Fruit fly (Drosophila melanogaster) whole organism, embryonic: ENCODE results near the gene CG7029.

Experiments used
- Antp ChIP-seq: fragments of 200-800 bp; sonication (Bioruptor generic); optimal IDR thresholded peaks from 3 replicates; lab custom pipeline; 2016; ENCODE audit warnings: missing biosample characterization, missing genetic modification characterization
- Atf6 ChIP-seq: fragments of 200-800 bp; sonication (Bioruptor generic); IDR thresholded peaks from 2 replicates; pipeline ENCODE4 v1.3.6; 2022; ENCODE audit warnings: missing biosample characterization, missing genetic modification characterization
- CG13624 ChIP-seq: fragments of 200-800 bp; sonication (Bioruptor generic); optimal IDR thresholded peaks from 2 replicates; lab custom pipeline; 2016; ENCODE audit warnings: missing biosample characterization, missing genetic modification characterization
- CG15073 ChIP-seq: fragments of 200-800 bp; sonication (Bioruptor generic); optimal IDR thresholded peaks from 2 replicates; lab custom pipeline; 2016; ENCODE audit warnings: missing biosample characterization, missing genetic modification characterization
- CG1792 ChIP-seq: fragments of 200-800 bp; sonication (Bioruptor generic); optimal IDR thresholded peaks from 2 replicates; lab custom pipeline; 2016; ENCODE audit warnings: missing biosample characterization, missing genetic modification characterization
- CG1832 ChIP-seq: fragments of 200-800 bp; sonication (Bioruptor generic); optimal IDR thresholded peaks from 2 replicates; lab custom pipeline; 2017; ENCODE audit warnings: missing biosample characterization, mild to moderate bottlenecking, missing genetic modification characterization, inconsistent platforms
- CG2199 ChIP-seq: fragments of 200-800 bp; sonication (Bioruptor generic); IDR thresholded peaks from 3 replicates; pipeline ENCODE4 v1.3.6; 2022; ENCODE audit warnings: missing biosample characterization, missing genetic modification characterization
- CG31224 ChIP-seq: fragments of 200-800 bp; sonication (Bioruptor generic); IDR thresholded peaks from 2 replicates; pipeline ENCODE4 v1.3.6; 2022; ENCODE audit warnings: missing biosample characterization, missing genetic modification characterization
- CG3281 ChIP-seq: fragments of 200-800 bp; sonication (Bioruptor generic); optimal IDR thresholded peaks from 3 replicates; lab custom pipeline; 2017; ENCODE audit warnings: missing biosample characterization, mild to moderate bottlenecking, missing genetic modification characterization
- CG33557 ChIP-seq: fragments of 200-800 bp; sonication (Bioruptor generic); optimal IDR thresholded peaks from 2 replicates; lab custom pipeline; 2019; ENCODE audit warnings: missing biosample characterization, mild to moderate bottlenecking, missing genetic modification characterization, moderate library complexity
- CG34422 ChIP-seq: fragments of 200-800 bp; sonication (Bioruptor generic); IDR thresholded peaks from 3 replicates; pipeline ENCODE4 v1.3.6; 2022; ENCODE audit warnings: missing biosample characterization, missing genetic modification characterization
- CG42726 ChIP-seq: fragments of 200-800 bp; sonication (Bioruptor generic); IDR thresholded peaks from 2 replicates; pipeline ENCODE4 v1.3.6; 2022; ENCODE audit warnings: missing biosample characterization, missing genetic modification characterization; ENCODE audit not compliant: partially characterized antibody
- CG4404 ChIP-seq: fragments of 200-800 bp; sonication (Bioruptor generic); IDR thresholded peaks from 2 replicates; pipeline ENCODE4 v1.3.6; 2022; ENCODE audit warnings: missing biosample characterization, missing genetic modification characterization
- CG5953 ChIP-seq: fragments of 200-800 bp; sonication (Bioruptor generic); IDR thresholded peaks from 2 replicates; pipeline ENCODE4 v1.3.6; 2022; ENCODE audit warnings: missing biosample characterization, missing genetic modification characterization
- CG6254 ChIP-seq: fragments of 200-800 bp; sonication (Bioruptor generic); optimal IDR thresholded peaks from 3 replicates; lab custom pipeline; 2017; ENCODE audit warnings: mild to moderate bottlenecking, missing biosample characterization, missing genetic modification reagents, missing genetic modification characterization
- CG9876 ChIP-seq: fragments of 200-800 bp; sonication (Bioruptor generic); optimal IDR thresholded peaks from 2 replicates; lab custom pipeline; 2016; ENCODE audit warnings: missing biosample characterization, missing genetic modification characterization
- CTCF ChIP-seq: fragments of 200-800 bp; sonication (Bioruptor generic); optimal IDR thresholded peaks from 2 replicates; lab custom pipeline; 2017; ENCODE audit warnings: missing biosample characterization, mild to moderate bottlenecking, missing genetic modification characterization, moderate library complexity
- Chrac-16 ChIP-seq: fragments of 200-800 bp; sonication (Bioruptor generic); optimal IDR thresholded peaks from 3 replicates; lab custom pipeline; 2016; ENCODE audit warnings: missing biosample characterization, missing genetic modification characterization
- Dip3 ChIP-seq: fragments of 200-800 bp; sonication (Bioruptor generic); optimal IDR thresholded peaks from 3 replicates; lab custom pipeline; 2016; ENCODE audit warnings: missing biosample characterization, missing genetic modification characterization
- Dp ChIP-seq: fragments of 200-800 bp; sonication (Bioruptor generic); optimal IDR thresholded peaks from 2 replicates; lab custom pipeline; 2018; ENCODE audit warnings: missing biosample characterization, mild to moderate bottlenecking, missing genetic modification characterization, moderate library complexity
- Elba2 ChIP-seq: fragments of 200-800 bp; sonication (Bioruptor generic); optimal IDR thresholded peaks from 3 replicates; lab custom pipeline; 2016; ENCODE audit warnings: missing biosample characterization, missing genetic modification characterization
- Fer1 ChIP-seq: fragments of 200-800 bp; sonication (Bioruptor generic); optimal IDR thresholded peaks from 2 replicates; lab custom pipeline; 2017; ENCODE audit warnings: missing biosample characterization, mild to moderate bottlenecking, missing genetic modification characterization
- Fer2 ChIP-seq: fragments of 200-800 bp; sonication (Bioruptor generic); optimal IDR thresholded peaks from 2 replicates; lab custom pipeline; 2018; ENCODE audit warnings: missing biosample characterization, mild to moderate bottlenecking, missing genetic modification characterization, moderate library complexity
- GATAe ChIP-seq: fragments of 200-800 bp; sonication (Bioruptor generic); conservative IDR thresholded peaks from 2 replicates; pipeline ENCODE4 v1.3.6; 2022; ENCODE audit warnings: missing biosample characterization, missing genetic modification characterization
- HHEX ChIP-seq: fragments of 200-800 bp; sonication (Bioruptor generic); optimal IDR thresholded peaks from 3 replicates; lab custom pipeline; 2017; ENCODE audit warnings: missing biosample characterization, mild to moderate bottlenecking, missing genetic modification characterization, missing genetic modification reagents
- HLH4C ChIP-seq: fragments of 200-800 bp; sonication (Bioruptor generic); IDR thresholded peaks from 3 replicates; pipeline ENCODE4 v1.3.6; 2022; ENCODE audit warnings: missing biosample characterization, missing genetic modification characterization; ENCODE audit not compliant: partially characterized antibody
- Hey ChIP-seq: fragments of 200-800 bp; sonication (Bioruptor generic); optimal IDR thresholded peaks from 3 replicates; lab custom pipeline; 2018; ENCODE audit warnings: missing biosample characterization, mild to moderate bottlenecking, missing genetic modification characterization
- Nf-YA ChIP-seq: fragments of 200-800 bp; sonication (Bioruptor generic); IDR thresholded peaks from 2 replicates; pipeline ENCODE4 v1.3.6; 2022; ENCODE audit warnings: missing biosample characterization, missing genetic modification characterization
- NfI ChIP-seq: fragments of 200-800 bp; sonication (Bioruptor generic); optimal IDR thresholded peaks from 3 replicates; lab custom pipeline; 2018; ENCODE audit warnings: missing biosample characterization, mild to moderate bottlenecking, missing genetic modification characterization, moderate library complexity
- Optix ChIP-seq: fragments of 200-800 bp; sonication (Bioruptor generic); IDR thresholded peaks from 3 replicates; pipeline ENCODE4 v1.3.6; 2022; ENCODE audit warnings: missing biosample characterization, missing genetic modification characterization
- Scr ChIP-seq: fragments of 200-800 bp; sonication (Bioruptor generic); IDR thresholded peaks from 2 replicates; pipeline ENCODE4 v1.3.6; 2022; ENCODE audit warnings: missing biosample characterization, missing genetic modification characterization; ENCODE audit not compliant: partially characterized antibody
- Side ChIP-seq: fragments of 200-800 bp; sonication (Bioruptor generic); optimal IDR thresholded peaks from 2 replicates; lab custom pipeline; 2016; ENCODE audit warnings: missing biosample characterization, missing genetic modification characterization
- Taf1 ChIP-seq: fragments of 200-800 bp; sonication (Bioruptor generic); IDR thresholded peaks from 2 replicates; pipeline ENCODE4 v1.3.6; 2022; ENCODE audit warnings: missing biosample characterization, missing genetic modification characterization
- ac ChIP-seq: fragments of 200-800 bp; sonication (Bioruptor generic); optimal IDR thresholded peaks from 3 replicates; lab custom pipeline; 2017; ENCODE audit warnings: missing biosample characterization, mild to moderate bottlenecking, missing genetic modification characterization
- al ChIP-seq: fragments of 200-800 bp; sonication (Bioruptor generic); IDR thresholded peaks from 2 replicates; pipeline ENCODE4 v1.3.6; 2022; ENCODE audit warnings: missing biosample characterization, missing genetic modification characterization
- cad ChIP-seq: fragments of >200 bp; optimal IDR thresholded peaks from 2 replicates; lab custom pipeline; 2017; ENCODE audit warnings: missing biosample characterization, missing genetic modification characterization
- eyg ChIP-seq: fragments of 200-800 bp; sonication (Bioruptor generic); optimal IDR thresholded peaks from 3 replicates; lab custom pipeline; 2016; ENCODE audit warnings: missing biosample characterization, missing genetic modification characterization
- ham ChIP-seq: fragments of 200-800 bp; sonication (Bioruptor generic); IDR thresholded peaks from 2 replicates; pipeline ENCODE4 v1.3.6; 2022; ENCODE audit warnings: missing biosample characterization, missing genetic modification characterization
- hbn ChIP-seq: fragments of 200-800 bp; sonication (Bioruptor generic); IDR thresholded peaks from 2 replicates; pipeline ENCODE4 v1.3.6; 2022; ENCODE audit warnings: missing biosample characterization, missing genetic modification characterization; ENCODE audit not compliant: partially characterized antibody
- nerfin-2 ChIP-seq: fragments of 200-800 bp; sonication (Bioruptor generic); IDR thresholded peaks from 2 replicates; pipeline ENCODE4 v1.3.6; 2022; ENCODE audit warnings: missing biosample characterization, missing genetic modification characterization; ENCODE audit not compliant: partially characterized antibody
- sc ChIP-seq, 3 experiments: fragments of >200 bp in 2 of 3; fragments of 200-800 bp in 1 of 3; sonication (Bioruptor generic) in 1 of 3; optimal IDR thresholded peaks; 2 replicates in 2 of 3; 3 replicates in 1 of 3; lab custom pipeline; 2017; ENCODE audit warnings: mild to moderate bottlenecking in 1 of 3, missing biosample characterization in 1 of 3, missing genetic modification characterization in 1 of 3, missing genetic modification reagents in 1 of 3
- scrt ChIP-seq: fragments of 200-800 bp; sonication (Bioruptor generic); optimal IDR thresholded peaks from 2 replicates; lab custom pipeline; 2018; ENCODE audit warnings: missing biosample characterization, mild to moderate bottlenecking, missing genetic modification characterization, moderate library complexity
- sens-2 ChIP-seq: fragments of 200-800 bp; sonication (Bioruptor generic); IDR thresholded peaks from 2 replicates; pipeline ENCODE4 v1.3.6; 2022; ENCODE audit warnings: missing biosample characterization, missing genetic modification characterization
- sqz ChIP-seq: fragments of 200-800 bp; sonication (Bioruptor generic); optimal IDR thresholded peaks from 3 replicates; lab custom pipeline; 2018; ENCODE audit warnings: missing biosample characterization, mild to moderate bottlenecking, missing genetic modification characterization
- ssp ChIP-seq: fragments of 200-800 bp; sonication (Bioruptor generic); IDR thresholded peaks from 2 replicates; pipeline ENCODE4 v1.3.6; 2022; ENCODE audit warnings: missing biosample characterization, missing genetic modification characterization
- tx ChIP-seq: fragments of 200-800 bp; sonication (Bioruptor generic); optimal IDR thresholded peaks from 2 replicates; lab custom pipeline; 2016; ENCODE audit warnings: missing biosample characterization, missing genetic modification characterization
- wor ChIP-seq: fragments of 200-800 bp; sonication (Bioruptor generic); IDR thresholded peaks from 2 replicates; pipeline ENCODE4 v1.3.6; 2022; ENCODE audit warnings: missing biosample characterization, missing genetic modification characterization
- zen ChIP-seq: fragments of 200-800 bp; sonication (Bioruptor generic); optimal IDR thresholded peaks from 3 replicates; lab custom pipeline; 2018; ENCODE audit warnings: missing biosample characterization, mild to moderate bottlenecking, missing genetic modification characterization, moderate library complexity

The CG7029 gene

dm6 chr3R:22753895-22754774 is 3.4 kb downstream of the CG7029 start (continued):
- TF ChIP-seq scrt (GFP tag; lab: Kevin White, UChicago) = peak; percentile 38
- TF ChIP-seq Elba2 = no peak
- peak; percentile 24 for TF ChIP-seq Fer1 (GFP tag; lab: Kevin White, UChicago)
- TF ChIP-seq HHEX (GFP tag; lab: Kevin White, UChicago) = peak; percentile 38
- TF ChIP-seq Nf-YA = no peak
- no peak for TF ChIP-seq Scr (GFP tag; lab: Robert Waterston, UW)
- TF ChIP-seq CG2199 (GFP tag; lab: Robert Waterston, UW) = peak; percentile 47; the same call in 1 of the 3 replicates
- no peak for TF ChIP-seq Hey
- TF ChIP-seq sc (optimal IDR thresholded peaks at IDR 0.05; lab: Kevin White, UChicago) = no peak
- peak; percentile 32 for TF ChIP-seq sc (GFP tag; optimal IDR thresholded peaks at IDR 0.05; lab: Kevin White, UChicago)
- peak; percentile 37; the same call in 1 of the 2 replicates for TF ChIP-seq ssp (GFP tag; lab: Robert Waterston, UW)
- no peak for TF ChIP-seq CG1832
- TF ChIP-seq CG42726 (GFP tag; lab: Robert Waterston, UW) = 0 out of 2 replicates have a peak, but pooled peaks have one; percentile 30
- TF ChIP-seq CG31224 (GFP tag; lab: Robert Waterston, UW) = no peak; the same call in 1 of the 2 replicates
- TF ChIP-seq wor = no peak
- TF ChIP-seq cad (GFP tag; lab: Kevin White, UChicago) = no peak
- no peak; the same call in none of the 3 replicates for TF ChIP-seq CG34422
- peak; percentile 44 for TF ChIP-seq CG13624 (GFP tag; lab: Kevin White, UChicago)
- peak; percentile 68 for TF ChIP-seq CG6254 (GFP tag; lab: Kevin White, UChicago)
- TF ChIP-seq CTCF = peak; percentile 31
- no peak for TF ChIP-seq eyg (GFP tag; lab: Kevin White, UChicago)
- no peak for TF ChIP-seq Atf6 (GFP tag; lab: Robert Waterston, UW)
- no peak for TF ChIP-seq Taf1 (GFP tag; lab: Robert Waterston, UW)
- no peak for TF ChIP-seq CG4404
- TF ChIP-seq NfI (GFP tag; lab: Kevin White, UChicago) = peak; percentile 52
- 0 out of 3 replicates have a peak, but pooled peaks have one; percentile 17 for TF ChIP-seq HLH4C (GFP tag; lab: Robert Waterston, UW)
- TF ChIP-seq Chrac-16 = peak; percentile 26
- TF ChIP-seq Optix (GFP tag; lab: Robert Waterston, UW) = peak; percentile 34; the same call in 1 of the 3 replicates
- TF ChIP-seq Dp (GFP tag; lab: Kevin White, UChicago) = no peak
- TF ChIP-seq nerfin-2 = no peak
- peak; percentile 1 for TF ChIP-seq CG1792 (GFP tag; lab: Kevin White, UChicago)
- no peak for TF ChIP-seq tx (GFP tag; lab: Kevin White, UChicago)
- peak; percentile 37 for TF ChIP-seq Fer2 (tag; lab: Kevin White, UChicago)
- TF ChIP-seq Antp (GFP tag; lab: Kevin White, UChicago) = peak; percentile 11
- no peak for TF ChIP-seq CG15073 (GFP tag; lab: Kevin White, UChicago)
- no peak for TF ChIP-seq zen (tag; lab: Kevin White, UChicago)
- 0 out of 2 replicates have a peak, but pooled peaks have one; percentile 4 for TF ChIP-seq CG5953 (GFP tag; lab: Robert Waterston, UW)
- TF ChIP-seq ac = no peak
- TF ChIP-seq hbn (GFP tag; lab: Robert Waterston, UW) = 0 out of 2 replicates have a peak, but pooled peaks have one; percentile 32
- peak; percentile 71 for TF ChIP-seq CG3281
- no peak for TF ChIP-seq CG33557
- TF ChIP-seq CG9876 (GFP tag; lab: Kevin White, UChicago) = no peak
- TF ChIP-seq Side (GFP tag; lab: Kevin White, UChicago) = peak; percentile 29
- peak; percentile 17; the same call in 1 of the 2 replicates for TF ChIP-seq al (GFP tag; lab: Robert Waterston, UW)
- TF ChIP-seq GATAe (GFP tag; lab: Robert Waterston, UW) = no peak
- peak; percentile 62 for TF ChIP-seq sqz (GFP tag; lab: Kevin White, UChicago)
- no peak for TF ChIP-seq ham (GFP tag; lab: Robert Waterston, UW)
- no peak; the same call in 1 of the 2 replicates for TF ChIP-seq sens-2 (GFP tag; lab: Robert Waterston, UW)
- TF ChIP-seq Dip3 (GFP tag; lab: Kevin White, UChicago) = peak; percentile 3
